Worm (Caenorhabditis elegans) whole organism, late embryonic: ENCODE measurements around the gene ocr-4.

Experiments used
- C08G9.2 ChIP-seq: sonication (generic microtip); optimal IDR thresholded peaks from 2 replicates; lab custom pipeline; 2016; ENCODE audit warnings: mild to moderate bottlenecking, missing genetic modification characterization, moderate library complexity, missing compliant biosample characterization
- F13H6.1 ChIP-seq: sonication (generic microtip); optimal IDR thresholded peaks from 2 replicates; lab custom pipeline; 2016; ENCODE audit warnings: missing genetic modification characterization, missing compliant biosample characterization
- K09A11.1 ChIP-seq: sonication (generic microtip); optimal IDR thresholded peaks from 2 replicates; lab custom pipeline; 2017; ENCODE audit warnings: antibody characterized with exemption, mild to moderate bottlenecking, missing genetic modification characterization, missing compliant biosample characterization; ENCODE audit not compliant: insufficient read depth
- ceh-34 ChIP-seq: sonication (generic microtip); optimal IDR thresholded peaks from 2 replicates; lab custom pipeline; 2016; ENCODE audit warnings: mild to moderate bottlenecking, missing genetic modification characterization, missing compliant biosample characterization
- ceh-45 ChIP-seq: fragments of 200-800 bp; sonication (Bioruptor generic); IDR thresholded peaks from 2 replicates; pipeline ENCODE4 v1.3.6; 2022; ENCODE audit warnings: missing genetic modification reagents, missing genetic modification characterization, missing compliant biosample characterization
- pag-3 ChIP-seq: sonication (generic microtip); optimal IDR thresholded peaks from 2 replicates; lab custom pipeline; 2016; ENCODE audit warnings: missing compliant biosample characterization, missing genetic modification characterization, borderline replicate concordance
- pha-4 ChIP-seq: fragments of 150-350 bp; optimal IDR thresholded peaks from 2 replicates; lab custom pipeline; 2018; ENCODE audit warnings: missing biosample characterization, missing genetic modification reagents, missing genetic modification characterization

ce11 chrIV:7326613-7327149 lies 5.9 kb downstream of the ocr-4 start, which contains the start of gene ifo-1:
- TF ChIP-seq pag-3 (tag; lab: Kevin White, UChicago) = no peak
- no peak for TF ChIP-seq F13H6.1 (tag; lab: Kevin White, UChicago)
- TF ChIP-seq K09A11.1 (tag; lab: Kevin White, UChicago) = no peak
- no peak for TF ChIP-seq ceh-34 (tag; lab: Kevin White, UChicago)
- no peak for TF ChIP-seq pha-4
- no peak for TF ChIP-seq C08G9.2 (tag; lab: Kevin White, UChicago)
- TF ChIP-seq ceh-45 = no peak
